Fruit fly (Drosophila melanogaster) whole organism, embryonic: Measurements from ENCODE around the gene Eato.
A peak's percentile ranks its signal among the peaks of the same experiment; 100 is the strongest.

Experiments used
- B-H2 ChIP-seq: fragments of 200-800 bp; sonication (Bioruptor generic); optimal IDR thresholded peaks from 2 replicates; lab custom pipeline; 2018; ENCODE audit warnings: missing biosample characterization, mild to moderate bottlenecking, missing genetic modification characterization
- CG10431 ChIP-seq: fragments of 200-800 bp; sonication (Bioruptor generic); optimal IDR thresholded peaks from 3 replicates; lab custom pipeline; 2018; ENCODE audit warnings: missing biosample characterization, mild to moderate bottlenecking, missing genetic modification characterization
- CG11093 ChIP-seq: fragments of 200-800 bp; sonication (Bioruptor generic); IDR thresholded peaks from 3 replicates; pipeline ENCODE4 v1.3.6; 2022; ENCODE audit warnings: missing biosample characterization, missing genetic modification characterization
- CG12769 ChIP-seq: fragments of 200-800 bp; sonication (Bioruptor generic); optimal IDR thresholded peaks from 2 replicates; lab custom pipeline; 2019; ENCODE audit warnings: missing biosample characterization, mild to moderate bottlenecking, missing genetic modification characterization, moderate library complexity
- CG14667 ChIP-seq: fragments of 200-800 bp; sonication (Bioruptor generic); IDR thresholded peaks from 2 replicates; pipeline ENCODE4 v1.3.6; 2022; ENCODE audit warnings: missing biosample characterization, missing genetic modification characterization
- CG14710 ChIP-seq: fragments of 200-800 bp; sonication (Bioruptor generic); optimal IDR thresholded peaks from 3 replicates; lab custom pipeline; 2019; ENCODE audit warnings: missing biosample characterization, mild to moderate bottlenecking, missing genetic modification characterization, moderate library complexity
- CG15011 ChIP-seq: fragments of 200-800 bp; sonication (Bioruptor generic); optimal IDR thresholded peaks from 3 replicates; lab custom pipeline; 2018; ENCODE audit warnings: missing biosample characterization, mild to moderate bottlenecking, missing genetic modification characterization
- CG16813 ChIP-seq: fragments of 200-800 bp; sonication (Bioruptor generic); IDR thresholded peaks from 3 replicates; pipeline ENCODE4 v1.3.6; 2022; ENCODE audit warnings: missing biosample characterization, missing genetic modification characterization; ENCODE audit not compliant: partially characterized antibody
- CG17385 ChIP-seq: fragments of 200-800 bp; sonication (Bioruptor generic); optimal IDR thresholded peaks from 3 replicates; lab custom pipeline; 2018; ENCODE audit warnings: missing biosample characterization, mild to moderate bottlenecking, missing genetic modification characterization
- CG17568 ChIP-seq: fragments of 200-800 bp; sonication (Bioruptor generic); optimal IDR thresholded peaks from 2 replicates; lab custom pipeline; 2018; ENCODE audit warnings: missing biosample characterization, mild to moderate bottlenecking, missing genetic modification characterization, moderate library complexity
- CG1792 ChIP-seq: fragments of 200-800 bp; sonication (Bioruptor generic); optimal IDR thresholded peaks from 2 replicates; lab custom pipeline; 2016; ENCODE audit warnings: missing biosample characterization, missing genetic modification characterization
- CG2875 ChIP-seq: fragments of 200-800 bp; sonication (Bioruptor generic); optimal IDR thresholded peaks from 2 replicates; lab custom pipeline; 2017; ENCODE audit warnings: missing biosample characterization, mild to moderate bottlenecking, missing genetic modification characterization, missing genetic modification reagents
- CG31224 ChIP-seq: fragments of 200-800 bp; sonication (Bioruptor generic); IDR thresholded peaks from 2 replicates; pipeline ENCODE4 v1.3.6; 2022; ENCODE audit warnings: missing biosample characterization, missing genetic modification characterization
- CG3281 ChIP-seq: fragments of 200-800 bp; sonication (Bioruptor generic); optimal IDR thresholded peaks from 3 replicates; lab custom pipeline; 2017; ENCODE audit warnings: missing biosample characterization, mild to moderate bottlenecking, missing genetic modification characterization
- CG34376 ChIP-seq: fragments of 200-800 bp; sonication (Bioruptor generic); optimal IDR thresholded peaks from 2 replicates; lab custom pipeline; 2018; ENCODE audit warnings: missing biosample characterization, mild to moderate bottlenecking, missing genetic modification characterization
- CG4282 ChIP-seq: fragments of 200-800 bp; sonication (Bioruptor generic); optimal IDR thresholded peaks from 2 replicates; lab custom pipeline; 2016; ENCODE audit warnings: missing biosample characterization, missing genetic modification characterization
- CG6683 ChIP-seq: fragments of 200-800 bp; sonication (Bioruptor generic); optimal IDR thresholded peaks from 2 replicates; lab custom pipeline; 2017; ENCODE audit warnings: missing biosample characterization, mild to moderate bottlenecking, missing genetic modification characterization, missing genetic modification reagents
- CG6854 ChIP-seq: fragments of 200-800 bp; sonication (Bioruptor generic); optimal IDR thresholded peaks from 3 replicates; lab custom pipeline; 2017; ENCODE audit warnings: missing biosample characterization, mild to moderate bottlenecking, missing genetic modification characterization
- CG9215 ChIP-seq: fragments of 200-800 bp; sonication (Bioruptor generic); IDR thresholded peaks from 2 replicates; pipeline ENCODE4 v1.3.6; 2022; ENCODE audit warnings: missing biosample characterization, missing genetic modification characterization
- Dbx ChIP-seq: fragments of 200-800 bp; sonication (Bioruptor generic); IDR thresholded peaks from 3 replicates; pipeline ENCODE4 v1.3.6; 2022; ENCODE audit warnings: missing biosample characterization, missing genetic modification characterization
- H15 ChIP-seq: fragments of 200-800 bp; sonication (Bioruptor generic); IDR thresholded peaks from 3 replicates; pipeline ENCODE4 v1.3.6; 2022; ENCODE audit warnings: missing biosample characterization, missing genetic modification characterization
- HmgD ChIP-seq: fragments of 200-800 bp; sonication (Bioruptor generic); optimal IDR thresholded peaks from 3 replicates; lab custom pipeline; 2016; ENCODE audit warnings: missing biosample characterization, missing genetic modification characterization
- Hsf ChIP-seq: fragments of 200-800 bp; sonication (Bioruptor generic); optimal IDR thresholded peaks from 3 replicates; lab custom pipeline; 2016; ENCODE audit warnings: missing biosample characterization, missing genetic modification characterization
- Mes4 ChIP-seq: fragments of 200-800 bp; sonication (Bioruptor generic); optimal IDR thresholded peaks from 2 replicates; lab custom pipeline; 2016; ENCODE audit warnings: missing biosample characterization, missing genetic modification characterization
- Pdp1 ChIP-seq, 2 experiments: fragments of 200-800 bp; sonication (Bioruptor generic); optimal IDR thresholded peaks; 3 replicates each; lab custom pipeline; 2016; ENCODE audit warnings: missing biosample characterization in 2 of 2, missing genetic modification characterization in 2 of 2, mild to moderate bottlenecking in 1 of 2, moderate library complexity in 1 of 2
- Sry-δ ChIP-seq: fragments of 200-800 bp; sonication (Bioruptor generic); optimal IDR thresholded peaks from 2 replicates; lab custom pipeline; 2016; ENCODE audit warnings: missing biosample characterization, missing genetic modification characterization
- amos ChIP-seq: fragments of 200-800 bp; sonication (Bioruptor generic); IDR thresholded peaks from 2 replicates; pipeline ENCODE4 v1.3.6; 2022; ENCODE audit warnings: missing biosample characterization, missing genetic modification characterization; ENCODE audit not compliant: partially characterized antibody
- cg ChIP-seq: fragments of 200-800 bp; sonication (Bioruptor generic); optimal IDR thresholded peaks from 3 replicates; lab custom pipeline; 2019; ENCODE audit warnings: missing biosample characterization, mild to moderate bottlenecking, missing genetic modification characterization, moderate library complexity
- chm ChIP-seq: fragments of 200-800 bp; sonication (Bioruptor generic); IDR thresholded peaks from 2 replicates; pipeline ENCODE4 v1.3.6; 2022; ENCODE audit warnings: missing biosample characterization, missing genetic modification characterization
- crc ChIP-seq: fragments of 200-800 bp; sonication (Bioruptor generic); optimal IDR thresholded peaks from 2 replicates; lab custom pipeline; 2016; ENCODE audit warnings: missing biosample characterization, missing genetic modification characterization
- crol ChIP-seq: fragments of 200-800 bp; sonication (Bioruptor generic); IDR thresholded peaks from 2 replicates; pipeline ENCODE4 v1.3.6; 2022; ENCODE audit warnings: missing biosample characterization, missing genetic modification characterization
- cwo ChIP-seq: fragments of 200-800 bp; sonication (Bioruptor generic); optimal IDR thresholded peaks from 3 replicates; lab custom pipeline; 2017; ENCODE audit warnings: missing biosample characterization, missing genetic modification characterization, mild to moderate bottlenecking, moderate library complexity, missing genetic modification reagents
- exex ChIP-seq: fragments of 200-800 bp; sonication (Bioruptor generic); optimal IDR thresholded peaks from 4 replicates; lab custom pipeline; 2018; ENCODE audit warnings: missing biosample characterization, mild to moderate bottlenecking, missing genetic modification characterization, moderate library complexity
- grn ChIP-seq: fragments of 200-800 bp; sonication (Bioruptor generic); optimal IDR thresholded peaks from 3 replicates; lab custom pipeline; 2017; ENCODE audit warnings: missing biosample characterization, missing genetic modification characterization
- lola ChIP-seq, 3 experiments: fragments of >200 bp in 2 of 3; fragments of 200-800 bp in 1 of 3; sonication (Bioruptor generic) in 1 of 3; optimal IDR thresholded peaks; 2 replicates each; lab custom pipeline; 2017 to 2019; ENCODE audit warnings: missing biosample characterization in 3 of 3, missing genetic modification characterization in 3 of 3, mild to moderate bottlenecking in 1 of 3, moderate library complexity in 1 of 3
- nau ChIP-seq: fragments of 200-800 bp; sonication (Bioruptor generic); optimal IDR thresholded peaks from 3 replicates; lab custom pipeline; 2017; ENCODE audit warnings: missing biosample characterization, mild to moderate bottlenecking, missing genetic modification characterization, missing genetic modification reagents
- nom ChIP-seq: fragments of 200-800 bp; sonication (Bioruptor generic); optimal IDR thresholded peaks from 2 replicates; lab custom pipeline; 2017; ENCODE audit warnings: missing biosample characterization, missing genetic modification characterization, mild to moderate bottlenecking, moderate library complexity, missing genetic modification reagents
- odd ChIP-seq: fragments of 200-800 bp; sonication (Bioruptor generic); optimal IDR thresholded peaks from 2 replicates; lab custom pipeline; 2017; ENCODE audit warnings: missing biosample characterization, mild to moderate bottlenecking, missing genetic modification characterization
- peb ChIP-seq: fragments of 200-800 bp; sonication (Bioruptor generic); IDR thresholded peaks from 2 replicates; pipeline ENCODE4 v1.3.6; 2022; ENCODE audit warnings: missing biosample characterization, missing genetic modification characterization
- psq ChIP-seq: fragments of 200-800 bp; sonication (Bioruptor generic); optimal IDR thresholded peaks from 2 replicates; lab custom pipeline; 2017; ENCODE audit warnings: missing biosample characterization, missing genetic modification characterization
- pzg ChIP-seq: fragments of 200-800 bp; sonication (Bioruptor generic); optimal IDR thresholded peaks from 3 replicates; lab custom pipeline; 2018; ENCODE audit warnings: missing biosample characterization, mild to moderate bottlenecking, missing genetic modification characterization, moderate library complexity
- slp2 ChIP-seq: fragments of 200-800 bp; sonication (Bioruptor generic); optimal IDR thresholded peaks from 2 replicates; lab custom pipeline; 2016; ENCODE audit warnings: missing biosample characterization, missing genetic modification characterization
- sug ChIP-seq: fragments of 200-800 bp; optimal IDR thresholded peaks from 2 replicates; lab custom pipeline; 2019; ENCODE audit warnings: missing biosample characterization, mild to moderate bottlenecking, missing genetic modification characterization, moderate library complexity
- tio ChIP-seq: fragments of 200-800 bp; sonication (Bioruptor generic); optimal IDR thresholded peaks from 2 replicates; lab custom pipeline; 2017; ENCODE audit warnings: missing biosample characterization, missing genetic modification characterization, inconsistent platforms
- vnd ChIP-seq: fragments of 200-800 bp; sonication (Bioruptor generic); IDR thresholded peaks from 3 replicates; pipeline ENCODE4 v1.3.6; 2022; ENCODE audit warnings: missing biosample characterization, missing genetic modification characterization; ENCODE audit not compliant: partially characterized antibody

Eato gene

DNA sequence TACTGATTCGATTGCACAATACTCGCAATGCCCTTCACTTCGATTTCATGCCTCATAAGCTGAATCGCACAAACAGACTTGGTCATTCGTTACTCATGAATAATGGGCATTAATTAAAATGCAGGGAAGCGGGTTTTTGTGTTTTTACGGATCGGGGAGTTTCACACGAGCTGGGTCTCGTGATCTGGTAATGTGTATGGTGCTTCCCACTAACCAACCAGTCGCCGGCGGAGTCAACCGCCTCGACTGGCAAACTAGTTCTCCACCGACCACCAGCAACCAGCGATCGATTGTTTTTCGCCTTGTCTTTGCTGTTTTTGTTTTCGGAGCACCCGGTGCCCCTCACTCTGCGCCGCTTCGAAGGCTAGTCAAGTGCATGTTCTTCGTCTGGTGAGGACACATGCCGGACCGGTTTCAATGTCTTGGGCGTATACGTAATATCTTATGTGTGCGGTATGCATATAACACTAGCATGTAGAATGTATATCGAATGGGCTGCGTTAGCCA is 20.7 kb downstream of the Eato start (continued):
- TF ChIP-seq Pdp1 (GFP tag; optimal IDR thresholded peaks at IDR 0.05; lab: Kevin White, UChicago): peak in 1 of 2 experiments; percentile 56
- no peak for TF ChIP-seq CG4282
- TF ChIP-seq CG34376 (GFP tag; lab: Kevin White, UChicago): no peak
- no peak for TF ChIP-seq CG2875 (GFP tag; lab: Kevin White, UChicago)
- peak; percentile 60 for TF ChIP-seq nom
- TF ChIP-seq vnd (GFP tag; lab: Robert Waterston, UW): no peak
- TF ChIP-seq lola (GFP tag; optimal IDR thresholded peaks at IDR 0.05; lab: Kevin White, UChicago): no peak
- TF ChIP-seq chm (GFP tag; lab: Robert Waterston, UW): no peak
- no peak for TF ChIP-seq slp2 (GFP tag; lab: Kevin White, UChicago)
- no peak for TF ChIP-seq amos (GFP tag; lab: Robert Waterston, UW)
- TF ChIP-seq CG15011 (GFP tag; lab: Kevin White, UChicago): no peak
- TF ChIP-seq CG17385 (GFP tag; lab: Kevin White, UChicago): no peak
- no peak for TF ChIP-seq CG3281
- peak; percentile 74 for TF ChIP-seq CG12769 (tag; lab: Kevin White, UChicago)
- TF ChIP-seq Mes4: no peak
- no peak for TF ChIP-seq CG14710
- TF ChIP-seq crol (GFP tag; lab: Robert Waterston, UW): peak; percentile 20; the same call in 1 of the 2 replicates
- no peak for TF ChIP-seq CG9215
- TF ChIP-seq psq: no peak
- TF ChIP-seq Sry-δ (GFP tag; lab: Kevin White, UChicago): no peak
- no peak for TF ChIP-seq CG14667 (GFP tag; lab: Robert Waterston, UW)
- TF ChIP-seq CG31224 (GFP tag; lab: Robert Waterston, UW): 0 out of 2 replicates have a peak, but pooled peaks have one; percentile 7
- TF ChIP-seq H15 (GFP tag; lab: Robert Waterston, UW): no peak
- no peak for TF ChIP-seq CG10431 (GFP tag; lab: Kevin White, UChicago)
- TF ChIP-seq odd (GFP tag; lab: Kevin White, UChicago): no peak
- TF ChIP-seq CG6854: no peak
- no peak for TF ChIP-seq CG16813 (GFP tag; lab: Robert Waterston, UW)
- no peak for TF ChIP-seq HmgD
- no peak for TF ChIP-seq nau (GFP tag; lab: Kevin White, UChicago)
- no peak for TF ChIP-seq CG11093 (GFP tag; lab: Robert Waterston, UW)
- TF ChIP-seq Hsf (GFP tag; lab: Kevin White, UChicago): no peak
- no peak for TF ChIP-seq pzg
- TF ChIP-seq CG1792 (GFP tag; lab: Kevin White, UChicago): no peak
- no peak for TF ChIP-seq CG6683
- no peak for TF ChIP-seq CG17568 (GFP tag; lab: Kevin White, UChicago)
- TF ChIP-seq tio (GFP tag; lab: Kevin White, UChicago): no peak
- TF ChIP-seq Dbx (GFP tag; lab: Robert Waterston, UW): no peak
- TF ChIP-seq cg (GFP tag; lab: Kevin White, UChicago): no peak
- no peak for TF ChIP-seq B-H2 (GFP tag; lab: Kevin White, UChicago)
- TF ChIP-seq cwo: peak; percentile 89

DNA sequence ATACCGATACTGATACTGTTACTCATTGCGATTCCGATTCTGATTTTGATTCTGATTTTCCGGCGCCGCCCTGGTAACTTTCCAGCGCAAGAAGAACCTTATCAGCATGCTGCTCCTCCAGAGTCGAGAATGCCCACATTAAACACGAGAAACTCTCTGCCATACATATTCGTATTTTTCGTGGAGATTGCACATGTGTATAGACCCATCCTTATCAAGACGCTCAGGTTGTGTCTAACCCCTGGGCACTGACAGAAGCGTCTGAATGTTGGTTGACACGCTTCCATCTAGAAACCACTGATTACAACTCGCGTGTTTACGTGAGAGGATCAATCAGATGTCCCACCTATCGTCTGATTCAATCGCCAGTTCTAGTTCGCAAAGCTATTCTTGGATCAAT is 21.3 kb downstream of the Eato start:
- peak; percentile 25 for TF ChIP-seq exex (tag; lab: Kevin White, UChicago)
- TF ChIP-seq peb (GFP tag; lab: Robert Waterston, UW): no peak
- no peak for TF ChIP-seq CG3281
- TF ChIP-seq sug (tag; lab: Kevin White, UChicago): peak; percentile 27
- TF ChIP-seq crc (GFP tag; lab: Kevin White, UChicago): no peak
- peak; percentile 25 for TF ChIP-seq grn (GFP tag; lab: Kevin White, UChicago)
- peak; percentile 3 for TF ChIP-seq cwo
